Fruit fly (Drosophila melanogaster) whole organism, wandering third instar larva: Measurements from ENCODE around the gene pum.

Experiments
- Dfd ChIP-seq: fragments of >200 bp; optimal IDR thresholded peaks from 2 replicates; lab custom pipeline; 2017; ENCODE audit warnings: missing biosample characterization, missing genetic modification characterization
- Hr83 ChIP-seq: fragments of 200-300 bp; sonication (Bioruptor generic); optimal IDR thresholded peaks from 2 replicates; lab custom pipeline; 2016; ENCODE audit warnings: missing biosample characterization, mild to moderate bottlenecking, missing genetic modification characterization, moderate library complexity; ENCODE audit not compliant: poor library complexity, severe bottlenecking
- Jra ChIP-seq: sonication (Bioruptor generic); optimal IDR thresholded peaks from 2 replicates; lab custom pipeline; 2016; ENCODE audit warnings: missing biosample characterization, missing genetic modification characterization
- Myc ChIP-seq: fragments of >200 bp; optimal IDR thresholded peaks from 2 replicates; lab custom pipeline; 2017
- OdsH ChIP-seq: fragments of 200-800 bp; sonication (Bioruptor generic); optimal IDR thresholded peaks from 2 replicates; lab custom pipeline; 2016; ENCODE audit warnings: missing biosample characterization, mild to moderate bottlenecking, missing genetic modification characterization
- Vsx2 ChIP-seq: fragments of 200-300, 225-300 bp; sonication (Bioruptor generic); optimal IDR thresholded peaks from 2 replicates; lab custom pipeline; 2018; ENCODE audit warnings: missing biosample characterization, missing genetic modification characterization; ENCODE audit not compliant: partially characterized antibody
- br ChIP-seq: fragments of 200-800 bp; sonication (Bioruptor generic); optimal IDR thresholded peaks from 2 replicates; lab custom pipeline; 2016; ENCODE audit warnings: missing biosample characterization, missing genetic modification characterization
- dmrt93B ChIP-seq: fragments of 200-800 bp; sonication (Bioruptor generic); optimal IDR thresholded peaks from 2 replicates; lab custom pipeline; 2018; ENCODE audit warnings: missing biosample characterization, mild to moderate bottlenecking, missing genetic modification characterization
- fru ChIP-seq: fragments of 200-800 bp; sonication (Bioruptor generic); optimal IDR thresholded peaks from 3 replicates; lab custom pipeline; 2016; ENCODE audit warnings: missing biosample characterization, mild to moderate bottlenecking, missing genetic modification characterization
- psq ChIP-seq: fragments of 200-800 bp; sonication (Bioruptor generic); optimal IDR thresholded peaks from 3 replicates; lab custom pipeline; 2017; ENCODE audit warnings: missing biosample characterization, mild to moderate bottlenecking, missing genetic modification characterization, moderate library complexity
- sage ChIP-seq: fragments of 200-800 bp; sonication (Bioruptor generic); optimal IDR thresholded peaks from 2 replicates; lab custom pipeline; 2016; ENCODE audit warnings: missing biosample characterization, mild to moderate bottlenecking, missing genetic modification characterization
- tai ChIP-seq: sonication (Bioruptor generic); optimal IDR thresholded peaks from 2 replicates; lab custom pipeline; 2016; ENCODE audit warnings: missing biosample characterization, missing genetic modification characterization

DNA sequence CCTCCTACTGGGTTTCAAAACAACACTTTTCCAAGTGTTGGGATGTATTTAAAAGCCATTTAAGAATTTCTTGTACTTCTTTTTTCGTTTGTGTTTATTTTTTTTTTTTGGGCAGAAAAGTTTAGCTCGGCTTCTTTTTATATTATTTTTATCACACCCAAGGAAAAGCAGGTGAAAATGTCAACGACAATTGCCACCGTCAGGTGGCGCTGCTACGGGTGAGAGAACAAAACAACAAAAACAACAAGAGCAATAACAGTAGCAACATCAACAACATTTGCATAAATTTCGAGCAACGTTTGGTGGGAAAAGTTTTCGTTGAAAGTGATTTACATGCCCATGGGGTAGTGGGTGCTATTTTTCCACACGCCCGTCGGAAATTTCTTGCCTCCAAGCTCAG, 147.2 kb downstream of the pum start:
- TF ChIP-seq OdsH (GFP tag; lab: Kevin White, UChicago): no peak
- no peak for TF ChIP-seq tai (GFP tag; lab: Kevin White, UChicago)
- no peak for TF ChIP-seq fru
- TF ChIP-seq dmrt93B (GFP tag; lab: Kevin White, UChicago): no peak
- TF ChIP-seq Jra (GFP tag; lab: Kevin White, UChicago): no peak
- TF ChIP-seq Hr83 (GFP tag; lab: Kevin White, UChicago): no peak
- peak; percentile 49 for TF ChIP-seq Dfd (GFP tag; lab: Kevin White, UChicago)
- no peak for TF ChIP-seq Myc
- no peak for TF ChIP-seq sage (GFP tag; lab: Kevin White, UChicago)
- no peak for TF ChIP-seq psq (GFP tag; lab: Kevin White, UChicago)
- TF ChIP-seq Vsx2: no peak
- TF ChIP-seq br (GFP tag; lab: Kevin White, UChicago): no peak
